Fruit fly (Drosophila melanogaster) whole organism, wandering third instar larva: ENCODE data around the gene kon.
A peak's percentile ranks its signal among the peaks of the same experiment; 100 is the strongest.

Experiments used
- Abd-B ChIP-seq: fragments of >200 bp; optimal IDR thresholded peaks from 2 replicates; lab custom pipeline; 2017; ENCODE audit warnings: missing biosample characterization, missing genetic modification characterization
- CG32264 ChIP-seq: fragments of 200-800 bp; sonication (Bioruptor generic); optimal IDR thresholded peaks from 2 replicates; lab custom pipeline; 2016; ENCODE audit warnings: missing biosample characterization, missing genetic modification characterization
- CG9705 ChIP-seq: fragments of 200-800 bp; sonication (Bioruptor generic); optimal IDR thresholded peaks from 2 replicates; lab custom pipeline; 2018; ENCODE audit warnings: missing biosample characterization, mild to moderate bottlenecking, missing genetic modification characterization
- Dfd ChIP-seq: fragments of >200 bp; optimal IDR thresholded peaks from 2 replicates; lab custom pipeline; 2017; ENCODE audit warnings: missing biosample characterization, missing genetic modification characterization
- HLH106 ChIP-seq: fragments of 200-800 bp; optimal IDR thresholded peaks from 3 replicates; lab custom pipeline; 2019; ENCODE audit warnings: missing biosample characterization, mild to moderate bottlenecking, missing genetic modification characterization, moderate library complexity
- Hr83 ChIP-seq: fragments of 200-300 bp; sonication (Bioruptor generic); optimal IDR thresholded peaks from 2 replicates; lab custom pipeline; 2016; ENCODE audit warnings: missing biosample characterization, mild to moderate bottlenecking, missing genetic modification characterization, moderate library complexity; ENCODE audit not compliant: poor library complexity, severe bottlenecking
- Jra ChIP-seq: sonication (Bioruptor generic); optimal IDR thresholded peaks from 2 replicates; lab custom pipeline; 2016; ENCODE audit warnings: missing biosample characterization, missing genetic modification characterization
- Mio ChIP-seq: sonication (Bioruptor generic); optimal IDR thresholded peaks from 2 replicates; lab custom pipeline; 2016; ENCODE audit warnings: missing biosample characterization, missing genetic modification characterization
- OdsH ChIP-seq: fragments of 200-800 bp; sonication (Bioruptor generic); optimal IDR thresholded peaks from 2 replicates; lab custom pipeline; 2016; ENCODE audit warnings: missing biosample characterization, mild to moderate bottlenecking, missing genetic modification characterization
- Rel ChIP-seq, 2 experiments: fragments of 200-800 bp; sonication (Bioruptor generic) in 1 of 2; optimal IDR thresholded peaks; 2 replicates in 1 of 2; 3 replicates in 1 of 2; lab custom pipeline; 2016 to 2019; ENCODE audit warnings: mild to moderate bottlenecking in 2 of 2, missing biosample characterization in 2 of 2, missing genetic modification characterization in 2 of 2, moderate library complexity in 1 of 2
- Sp1 ChIP-seq: fragments of 200-800 bp; sonication (Bioruptor generic); optimal IDR thresholded peaks from 3 replicates; lab custom pipeline; 2019; ENCODE audit warnings: missing biosample characterization, mild to moderate bottlenecking, missing genetic modification characterization, moderate library complexity
- brk ChIP-seq: fragments of 200-800 bp; sonication (Bioruptor generic); optimal IDR thresholded peaks from 2 replicates; lab custom pipeline; 2016; ENCODE audit warnings: missing biosample characterization, mild to moderate bottlenecking, missing genetic modification characterization
- dl ChIP-seq, 2 experiments: fragments of 175-275, 200-275 bp in 1 of 2; fragments of 200-275 bp in 1 of 2; sonication (Bioruptor generic); optimal IDR thresholded peaks; lab custom pipeline; 2018; ENCODE audit warnings: mild to moderate bottlenecking in 2 of 2, missing biosample characterization in 2 of 2, missing genetic modification characterization in 2 of 2, moderate library complexity in 2 of 2; ENCODE audit not compliant: partially characterized antibody in 2 of 2, insufficient read depth in 1 of 2
- dsf ChIP-seq: sonication (Bioruptor generic); optimal IDR thresholded peaks from 2 replicates; lab custom pipeline; 2016; ENCODE audit warnings: missing biosample characterization, missing genetic modification characterization, borderline replicate concordance
- foxo ChIP-seq, 2 experiments: fragments of 200-800 bp; sonication (Bioruptor generic); optimal IDR thresholded peaks; 2 replicates in 1 of 2; 3 replicates in 1 of 2; lab custom pipeline; 2016 to 2017; ENCODE audit warnings: missing biosample characterization in 2 of 2, missing genetic modification characterization in 2 of 2
- fru ChIP-seq: fragments of 200-800 bp; sonication (Bioruptor generic); optimal IDR thresholded peaks from 3 replicates; lab custom pipeline; 2016; ENCODE audit warnings: missing biosample characterization, mild to moderate bottlenecking, missing genetic modification characterization
- h ChIP-seq: fragments of 200-800 bp; sonication (Bioruptor generic); optimal IDR thresholded peaks from 3 replicates; lab custom pipeline; 2016; ENCODE audit warnings: missing biosample characterization, mild to moderate bottlenecking, missing genetic modification characterization
- jim ChIP-seq: fragments of 175-275, 200-325 bp; sonication (Bioruptor generic); optimal IDR thresholded peaks from 2 replicates; lab custom pipeline; 2016; ENCODE audit warnings: missing biosample characterization, mild to moderate bottlenecking, missing genetic modification characterization
- lola ChIP-seq: fragments of >200 bp; optimal IDR thresholded peaks from 2 replicates; lab custom pipeline; 2017; ENCODE audit warnings: missing biosample characterization, missing genetic modification characterization
- pan ChIP-seq: fragments of >200 bp; optimal IDR thresholded peaks from 2 replicates; lab custom pipeline; 2017
- psq ChIP-seq: fragments of 200-800 bp; sonication (Bioruptor generic); optimal IDR thresholded peaks from 3 replicates; lab custom pipeline; 2017; ENCODE audit warnings: missing biosample characterization, mild to moderate bottlenecking, missing genetic modification characterization, moderate library complexity
- rgr ChIP-seq: fragments of 200-800 bp; sonication (Bioruptor generic); optimal IDR thresholded peaks from 3 replicates; lab custom pipeline; 2016; ENCODE audit warnings: missing biosample characterization, mild to moderate bottlenecking, missing genetic modification characterization
- sv ChIP-seq: fragments of 200-800 bp; sonication (Bioruptor generic); optimal IDR thresholded peaks from 3 replicates; lab custom pipeline; 2016; ENCODE audit warnings: missing biosample characterization, missing genetic modification characterization
- tai ChIP-seq: sonication (Bioruptor generic); optimal IDR thresholded peaks from 2 replicates; lab custom pipeline; 2016; ENCODE audit warnings: missing biosample characterization, missing genetic modification characterization
- usp ChIP-seq: fragments of >200 bp; optimal IDR thresholded peaks from 2 replicates; lab custom pipeline; 2017; ENCODE audit warnings: missing biosample characterization, missing genetic modification characterization
- woc ChIP-seq: sonication (Bioruptor generic); optimal IDR thresholded peaks from 2 replicates; lab custom pipeline; 2016; ENCODE audit warnings: missing biosample characterization, mild to moderate bottlenecking, missing genetic modification characterization

kon gene

DNA sequence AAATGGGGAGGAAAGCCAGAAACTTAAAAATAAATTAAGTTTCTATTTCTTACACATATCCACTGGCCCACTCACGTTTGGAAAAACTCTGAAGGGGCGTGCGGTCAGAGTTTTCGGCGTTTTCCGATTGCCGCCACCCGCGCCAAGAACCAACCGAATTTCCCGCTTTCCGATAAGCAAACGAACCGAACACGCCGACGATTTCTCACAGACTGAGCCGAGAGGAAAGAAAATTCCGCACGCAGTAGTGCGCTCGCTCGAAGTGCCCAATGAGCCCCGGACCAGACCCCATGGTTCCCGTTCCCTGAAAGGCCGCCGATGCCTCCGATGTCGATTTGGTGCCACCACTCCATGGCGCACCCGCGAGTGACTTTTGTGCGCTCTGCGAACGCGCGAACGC lies at the start of gene kon:
Gene kon, minus strand, starts transcription at position 219 of the 400 bp plus-strand sequence.
- TF ChIP-seq psq (GFP tag; lab: Kevin White, UChicago) (no peak), Sp1 (no peak), Jra (GFP tag; lab: Kevin White, UChicago) (no peak), Hr83 (no peak)

DNA sequence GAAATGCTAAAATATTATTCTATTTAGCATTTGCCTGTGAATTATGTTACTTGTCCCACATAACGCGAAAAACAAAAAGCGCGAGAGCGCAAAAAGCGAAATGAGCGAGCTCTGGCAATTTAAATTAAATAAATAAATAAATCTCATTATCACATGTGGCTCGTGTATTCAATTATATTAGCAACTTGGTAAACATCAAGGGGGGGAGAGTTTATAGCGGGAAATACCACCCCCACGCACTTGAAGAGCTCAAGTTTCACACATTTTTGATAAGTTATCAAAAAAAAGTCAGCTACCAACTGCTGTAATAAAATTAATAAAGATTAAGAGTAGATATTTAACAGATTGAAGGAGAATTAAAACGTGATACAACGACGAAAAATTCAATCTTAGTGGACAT lies 45.7 kb upstream of the kon start:
- TF ChIP-seq brk (GFP tag; lab: Kevin White, UChicago) (no peak), usp (GFP tag; lab: Kevin White, UChicago) (no peak), dl (GFP tag; optimal IDR thresholded peaks at IDR 0.05; lab: Kevin White, UChicago; ENCODE audit: insufficient read depth in 1 of 2, partially characterized antibody in 2 of 2) (peak in 1 of 2 experiments; percentile 16), Rel (GFP tag; optimal IDR thresholded peaks at IDR 0.05; lab: Kevin White, UChicago) (no peak), Rel (tag; optimal IDR thresholded peaks at IDR 0.05; lab: Kevin White, UChicago) (peak; percentile 60), Hr83 (no peak), rgr (GFP tag; lab: Kevin White, UChicago) (no peak), foxo (GFP tag; optimal IDR thresholded peaks at IDR 0.05; lab: Kevin White, UChicago) (no peak), Sp1 (peak; percentile 6)

DNA sequence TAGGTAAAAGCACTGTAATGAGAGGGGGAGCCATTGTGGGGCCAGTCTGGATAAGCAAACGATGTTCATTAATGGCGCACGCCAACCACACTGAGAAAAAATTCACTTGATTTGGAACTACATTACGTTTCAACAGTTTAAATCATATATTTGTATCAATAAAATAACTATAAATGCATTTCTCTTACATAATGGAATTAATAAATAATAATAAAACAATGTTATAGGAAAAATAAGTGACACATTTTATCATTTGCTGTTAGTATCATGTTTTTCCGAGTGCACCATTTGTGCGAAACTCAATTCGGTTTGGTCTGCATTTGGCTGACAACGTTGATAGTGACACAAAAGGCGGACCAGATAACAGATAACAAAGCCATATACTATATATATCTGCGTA lies 45.0 kb upstream of the kon start:
- peak; percentile 62 for TF ChIP-seq h (GFP tag; lab: Kevin White, UChicago)
- no peak for TF ChIP-seq Sp1
- TF ChIP-seq dsf (GFP tag; lab: Kevin White, UChicago), result no peak
- TF ChIP-seq woc (GFP tag; lab: Kevin White, UChicago), result no peak
- TF ChIP-seq foxo (GFP tag; optimal IDR thresholded peaks at IDR 0.05; lab: Kevin White, UChicago), result peak in 1 of 2 experiments; percentile 36
- no peak for TF ChIP-seq usp (GFP tag; lab: Kevin White, UChicago)
- TF ChIP-seq HLH106 (tag; lab: Kevin White, UChicago), result no peak
- no peak for TF ChIP-seq brk (GFP tag; lab: Kevin White, UChicago)
- TF ChIP-seq CG9705 (GFP tag; lab: Kevin White, UChicago), result no peak

DNA sequence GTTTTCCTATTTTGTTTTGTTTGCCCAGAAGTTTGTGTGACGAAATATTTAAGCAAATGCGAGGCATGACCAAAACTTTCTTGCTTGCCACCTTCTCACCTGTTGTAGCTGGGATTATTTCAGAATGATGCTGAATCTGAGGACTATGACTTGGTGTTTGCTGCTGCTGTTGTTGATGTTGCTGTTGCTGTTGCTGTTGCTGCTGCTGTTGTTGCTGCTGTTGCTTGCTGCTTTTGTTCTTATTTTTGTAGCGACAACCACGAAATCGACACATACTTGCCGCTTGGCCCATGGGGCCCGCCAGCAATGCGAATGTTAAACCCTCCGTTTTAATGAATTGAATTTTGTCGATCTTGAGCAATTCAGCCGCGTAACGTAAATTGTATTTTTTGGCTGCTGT lies 42.6 kb upstream of the kon start:
- TF ChIP-seq Dfd (GFP tag; lab: Kevin White, UChicago) (peak; percentile 94), pan (no peak)

DNA sequence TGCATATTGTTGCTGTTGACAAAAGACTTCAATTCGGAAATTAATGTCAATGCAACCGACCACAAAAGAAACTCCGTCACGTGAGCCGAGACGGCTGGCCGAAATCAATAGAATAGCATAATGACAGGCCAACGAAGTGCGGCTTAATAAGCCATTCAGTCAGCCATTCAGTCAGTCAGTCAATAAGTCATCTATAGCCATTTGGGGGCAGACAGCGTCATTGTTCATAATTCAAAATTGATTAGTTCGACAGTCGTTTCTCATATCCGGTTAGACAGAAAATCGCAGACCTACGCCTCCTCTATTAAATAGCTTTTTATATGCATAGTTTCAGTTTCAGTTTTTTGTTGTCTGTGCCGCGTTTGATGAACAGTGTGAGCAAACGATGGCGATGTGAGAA lies 22.2 kb upstream of the kon start:
- no peak for TF ChIP-seq Abd-B (GFP tag; lab: Kevin White, UChicago)
- no peak for TF ChIP-seq sv (GFP tag; lab: Kevin White, UChicago)
- TF ChIP-seq pan, result no peak
- no peak for TF ChIP-seq OdsH (GFP tag; lab: Kevin White, UChicago)
- TF ChIP-seq lola, result no peak
- no peak for TF ChIP-seq HLH106 (tag; lab: Kevin White, UChicago)
- no peak for TF ChIP-seq Mio (GFP tag; lab: Kevin White, UChicago)
- TF ChIP-seq dsf (GFP tag; lab: Kevin White, UChicago), result no peak
- TF ChIP-seq Dfd (GFP tag; lab: Kevin White, UChicago), result no peak
- TF ChIP-seq Jra (GFP tag; lab: Kevin White, UChicago), result no peak
- TF ChIP-seq tai (GFP tag; lab: Kevin White, UChicago), result no peak
- no peak for TF ChIP-seq dl (GFP tag; optimal IDR thresholded peaks at IDR 0.05; lab: Kevin White, UChicago; ENCODE audit: insufficient read depth in 1 of 2, partially characterized antibody in 2 of 2)
- TF ChIP-seq Sp1, result no peak
- no peak for TF ChIP-seq CG32264
- no peak for TF ChIP-seq jim
- no peak for TF ChIP-seq Hr83
- no peak for TF ChIP-seq fru (GFP tag; lab: Kevin White, UChicago)
- no peak for TF ChIP-seq brk (GFP tag; lab: Kevin White, UChicago)
- no peak for TF ChIP-seq Rel (GFP tag; optimal IDR thresholded peaks at IDR 0.05; lab: Kevin White, UChicago)
- TF ChIP-seq Rel (tag; optimal IDR thresholded peaks at IDR 0.05; lab: Kevin White, UChicago), result no peak

DNA sequence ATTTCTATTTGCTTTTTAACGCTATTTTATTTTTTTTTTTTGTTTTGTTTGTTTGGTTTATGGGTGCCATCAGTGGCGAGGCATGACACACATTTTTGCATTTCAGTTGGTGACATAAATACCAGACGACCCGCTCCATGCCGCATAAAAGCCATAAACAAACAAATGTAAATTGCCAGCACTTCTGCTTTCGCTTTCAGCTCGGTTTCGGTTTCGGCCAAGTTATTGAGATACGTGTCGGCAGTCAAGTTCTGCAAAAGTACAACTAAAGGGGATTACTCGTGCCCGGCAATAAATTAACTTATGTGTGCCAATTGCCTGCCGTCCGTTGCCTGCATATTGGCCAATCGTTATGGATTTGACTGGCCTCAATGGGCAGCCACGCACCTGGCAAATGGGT lies 21.1 kb upstream of the kon start:
- TF ChIP-seq dsf (GFP tag; lab: Kevin White, UChicago) (no peak), lola (no peak), tai (GFP tag; lab: Kevin White, UChicago) (no peak)
- TF ChIP-seq, all 38 proteins: peak for 0

DNA sequence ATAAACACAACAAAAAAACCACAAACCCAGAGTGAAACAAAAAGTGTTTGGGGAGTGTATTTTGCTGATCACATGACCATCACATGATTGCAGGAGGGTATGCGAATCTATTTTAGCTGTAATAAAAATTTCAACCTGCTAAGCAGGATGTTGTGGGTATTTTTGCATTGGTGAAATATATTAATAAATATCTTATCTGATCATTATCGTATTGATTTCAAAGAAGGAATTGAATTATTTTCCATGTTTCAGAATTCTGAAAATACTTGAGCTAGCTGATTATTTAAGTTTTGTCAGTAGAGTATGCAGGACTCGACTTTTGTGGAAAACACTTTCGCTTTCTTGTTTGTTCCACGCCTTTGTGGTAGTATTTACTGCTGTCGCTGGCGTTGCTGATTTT lies 19.2 kb upstream of the kon start:
- TF ChIP-seq foxo (GFP tag; optimal IDR thresholded peaks at IDR 0.05; lab: Kevin White, UChicago), result peak in 1 of 2 experiments; percentile 10
- no peak for TF ChIP-seq sv (GFP tag; lab: Kevin White, UChicago)
- TF ChIP-seq fru (GFP tag; lab: Kevin White, UChicago), result peak; percentile 38
